Fruit fly (Drosophila melanogaster) Kc167 (cell line): ENCODE data around the gene CG7840.

Experiments
- h ChIP-seq: fragments of >200 bp; optimal IDR thresholded peaks from 3 replicates; lab custom pipeline; 2018; ENCODE audit warnings: missing external identifiers
- psq ChIP-seq: fragments of >200 bp; optimal IDR thresholded peaks from 2 replicates; lab custom pipeline; 2017; ENCODE audit warnings: missing external identifiers

DNA sequence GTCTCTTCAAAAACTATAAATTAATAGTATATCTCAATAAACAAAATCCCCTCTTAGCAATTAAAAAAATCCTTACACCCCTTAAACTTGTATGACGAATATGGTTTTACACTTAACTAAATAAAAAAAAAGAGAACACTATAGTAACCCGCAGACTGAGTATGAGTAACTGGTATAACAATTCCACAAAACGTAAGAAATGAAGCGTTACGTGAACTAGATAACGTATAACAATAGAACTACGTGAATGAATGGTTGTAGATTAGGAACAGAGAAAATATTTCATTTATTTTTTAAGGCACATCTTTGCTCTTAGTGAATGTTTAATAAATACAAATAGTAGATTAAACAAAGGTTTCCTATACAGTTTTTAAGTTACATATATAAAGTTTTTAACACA lies 50.0 kb downstream of the CG7840 start:
- TF ChIP-seq psq, result no peak
- TF ChIP-seq h (lab: Kevin White, UChicago), result no peak
